Worm (Caenorhabditis elegans) whole organism, young adult: ENCODE results near the gene klp-3.

Experiments used
- B0019.2 ChIP-seq: fragments of 200-800 bp; sonication (Bioruptor generic); conservative IDR thresholded peaks from 2 replicates; pipeline ENCODE4 v1.3.6; 2022; ENCODE audit warnings: missing genetic modification reagents, missing genetic modification characterization, missing compliant biosample characterization
- C17E4.6 ChIP-seq: fragments of 200-800 bp; sonication (Bioruptor generic); IDR thresholded peaks from 2 replicates; pipeline ENCODE4 v1.3.6; 2022; ENCODE audit warnings: missing genetic modification reagents, missing genetic modification characterization, missing compliant biosample characterization
- D2030.7 ChIP-seq: fragments of 200-800 bp; sonication (Bioruptor generic); IDR thresholded peaks from 2 replicates; pipeline ENCODE4 v1.3.6; 2022; ENCODE audit warnings: missing genetic modification reagents, missing genetic modification characterization, missing compliant biosample characterization
- F10E7.11 ChIP-seq: sonication (generic microtip); optimal IDR thresholded peaks from 2 replicates; lab custom pipeline; 2017; ENCODE audit warnings: mild to moderate bottlenecking, missing genetic modification characterization, moderate library complexity, missing compliant biosample characterization
- K11D2.4 ChIP-seq: fragments of 200-800 bp; sonication (Bioruptor generic); IDR thresholded peaks from 2 replicates; pipeline ENCODE4 v1.3.6; 2022; ENCODE audit warnings: missing genetic modification reagents, missing genetic modification characterization, missing compliant biosample characterization
- Y56A3A.18 ChIP-seq: fragments of 200-800 bp; sonication (Bioruptor generic); IDR thresholded peaks from 2 replicates; pipeline ENCODE4 v1.3.6; 2022; ENCODE audit warnings: missing genetic modification reagents, missing genetic modification characterization, missing compliant biosample characterization
- Y79H2A.3 ChIP-seq: fragments of 200-800 bp; sonication (Bioruptor generic); conservative IDR thresholded peaks from 2 replicates; pipeline ENCODE4 v1.3.6; 2022; ENCODE audit warnings: missing genetic modification reagents, missing genetic modification characterization, missing compliant biosample characterization
- ZK185.1 ChIP-seq: sonication (generic microtip); optimal IDR thresholded peaks from 2 replicates; lab custom pipeline; 2016; ENCODE audit warnings: mild to moderate bottlenecking, missing genetic modification characterization, missing compliant biosample characterization; ENCODE audit not compliant: poor library complexity, severe bottlenecking
- atf-7 ChIP-seq: sonication (generic microtip); optimal IDR thresholded peaks from 2 replicates; lab custom pipeline; 2017; ENCODE audit warnings: mild to moderate bottlenecking, missing genetic modification characterization, missing compliant biosample characterization
- attf-3 ChIP-seq: fragments of 200-800 bp; sonication (Bioruptor generic); conservative IDR thresholded peaks from 2 replicates; pipeline ENCODE4 v1.3.6; 2022; ENCODE audit warnings: missing genetic modification reagents, missing genetic modification characterization, missing compliant biosample characterization
- attf-6 ChIP-seq: fragments of 200-800 bp; sonication (Bioruptor generic); IDR thresholded peaks from 2 replicates; pipeline ENCODE4 v1.3.6; 2022; ENCODE audit warnings: missing genetic modification reagents, missing genetic modification characterization, missing compliant biosample characterization
- bed-2 ChIP-seq: fragments of 200-800 bp; sonication (Bioruptor generic); IDR thresholded peaks from 2 replicates; pipeline ENCODE4 v1.3.6; 2022; ENCODE audit warnings: missing genetic modification reagents, missing genetic modification characterization, missing compliant biosample characterization
- cebp-2 ChIP-seq: fragments of 200-800 bp; sonication (Bioruptor generic); IDR thresholded peaks from 2 replicates; pipeline ENCODE4 v1.3.6; 2022; ENCODE audit warnings: missing genetic modification characterization, missing compliant biosample characterization
- ceh-40 ChIP-seq: fragments of 200-800 bp; sonication (Bioruptor generic); IDR thresholded peaks from 2 replicates; pipeline ENCODE4 v1.3.6; 2022; ENCODE audit warnings: missing genetic modification characterization, missing compliant biosample characterization
- ceh-58 ChIP-seq: fragments of 200-800 bp; sonication (Bioruptor generic); IDR thresholded peaks from 2 replicates; pipeline ENCODE4 v1.3.6; 2022; ENCODE audit warnings: missing genetic modification characterization, missing compliant biosample characterization
- ceh-91 ChIP-seq: fragments of 200-800 bp; sonication (Bioruptor generic); IDR thresholded peaks from 2 replicates; pipeline ENCODE4 v1.3.6; 2022; ENCODE audit warnings: missing genetic modification reagents, missing genetic modification characterization, missing compliant biosample characterization
- dpff-1 ChIP-seq: sonication (generic microtip); optimal IDR thresholded peaks from 2 replicates; lab custom pipeline; 2017; ENCODE audit warnings: mild to moderate bottlenecking, missing genetic modification characterization, missing compliant biosample characterization
- dpl-1 ChIP-seq: fragments of 150-350 bp; optimal IDR thresholded peaks from 2 replicates; lab custom pipeline; 2014; ENCODE audit warnings: missing biosample characterization, missing genetic modification reagents, missing genetic modification characterization
- efl-1 ChIP-seq: fragments of 150-350 bp; optimal IDR thresholded peaks from 2 replicates; lab custom pipeline; 2014; ENCODE audit warnings: missing biosample characterization, missing genetic modification reagents, missing genetic modification characterization
- egl-18 ChIP-seq: fragments of 200-800 bp; sonication (Bioruptor generic); IDR thresholded peaks from 2 replicates; pipeline ENCODE4 v1.3.6; 2022; ENCODE audit warnings: missing genetic modification reagents, missing genetic modification characterization, missing compliant biosample characterization
- egrh-3 ChIP-seq: fragments of 200-800 bp; sonication (Bioruptor generic); IDR thresholded peaks from 2 replicates; pipeline ENCODE4 v1.3.6; 2022; ENCODE audit warnings: missing genetic modification reagents, missing genetic modification characterization, missing compliant biosample characterization
- him-1 ChIP-seq: sonication (generic microtip); optimal IDR thresholded peaks from 2 replicates; lab custom pipeline; 2016; ENCODE audit warnings: missing genotype, missing genetic modification reagents, missing genetic modification characterization, missing compliant biosample characterization
- hlh-12 ChIP-seq: sonication (generic microtip); optimal IDR thresholded peaks from 2 replicates; lab custom pipeline; 2016; ENCODE audit warnings: missing genetic modification characterization, missing compliant biosample characterization
- hlh-26 ChIP-seq: fragments of 200-800 bp; sonication (Bioruptor generic); conservative IDR thresholded peaks from 2 replicates; pipeline ENCODE4 v1.3.6; 2022; ENCODE audit warnings: missing genetic modification reagents, missing genetic modification characterization, missing compliant biosample characterization
- hsf-1 ChIP-seq: fragments of 200-800 bp; sonication (Bioruptor generic); IDR thresholded peaks from 2 replicates; pipeline ENCODE4 v1.3.6; 2022; ENCODE audit warnings: missing genetic modification reagents, missing genetic modification characterization, missing compliant biosample characterization
- lag-1 ChIP-seq: fragments of 200-800 bp; sonication (Bioruptor generic); IDR thresholded peaks from 2 replicates; pipeline ENCODE4 v1.3.6; 2022; ENCODE audit warnings: missing genetic modification reagents, missing genetic modification characterization, missing compliant biosample characterization
- lin-26 ChIP-seq: fragments of 200-800 bp; sonication (Bioruptor generic); IDR thresholded peaks from 2 replicates; pipeline ENCODE4 v1.3.6; 2022; ENCODE audit warnings: missing genetic modification reagents, missing genetic modification characterization, missing compliant biosample characterization
- lin-54 ChIP-seq: fragments of 200-800 bp; sonication (Bioruptor generic); optimal IDR thresholded peaks from 2 replicates; lab custom pipeline; 2018; ENCODE audit warnings: mild to moderate bottlenecking, missing genetic modification characterization, missing compliant biosample characterization
- lsl-1 ChIP-seq: fragments of 200-800 bp; sonication (Bioruptor generic); optimal IDR thresholded peaks from 2 replicates; lab custom pipeline; 2018; ENCODE audit warnings: mild to moderate bottlenecking, missing genetic modification characterization, moderate library complexity, missing compliant biosample characterization
- madf-8 ChIP-seq: fragments of 200-800 bp; sonication (Bioruptor generic); conservative IDR thresholded peaks from 2 replicates; pipeline ENCODE4 v1.3.6; 2022; ENCODE audit warnings: missing genetic modification reagents, missing genetic modification characterization, missing compliant biosample characterization
- mel-28 ChIP-seq: sonication (generic microtip); optimal IDR thresholded peaks from 2 replicates; lab custom pipeline; 2016; ENCODE audit warnings: borderline replicate concordance, mild to moderate bottlenecking, missing genetic modification characterization, missing compliant biosample characterization
- nhr-80 ChIP-seq: sonication (generic microtip); optimal IDR thresholded peaks from 2 replicates; lab custom pipeline; 2016; ENCODE audit warnings: missing genetic modification characterization, missing compliant biosample characterization
- nhr-90 ChIP-seq: sonication (generic microtip); optimal IDR thresholded peaks from 2 replicates; lab custom pipeline; 2016; ENCODE audit warnings: missing genotype, mild to moderate bottlenecking, missing genetic modification characterization, missing compliant biosample characterization
- sea-2 ChIP-seq: fragments of 200-800 bp; sonication (Bioruptor generic); IDR thresholded peaks from 2 replicates; pipeline ENCODE4 v1.3.6; 2022; ENCODE audit warnings: missing genetic modification characterization, missing compliant biosample characterization
- snpc-1.1 ChIP-seq: sonication (generic microtip); optimal IDR thresholded peaks from 2 replicates; lab custom pipeline; 2017; ENCODE audit warnings: missing genetic modification characterization, mild to moderate bottlenecking, missing compliant biosample characterization, antibody characterized with exemption, moderate library complexity, missing genotype, missing genetic modification reagents; ENCODE audit not compliant: insufficient read depth
- snpc-3.4 ChIP-seq: sonication (generic microtip); optimal IDR thresholded peaks from 2 replicates; lab custom pipeline; 2017; ENCODE audit warnings: missing genetic modification characterization, mild to moderate bottlenecking, missing compliant biosample characterization, antibody characterized with exemption, moderate library complexity, missing genotype, missing genetic modification reagents
- snpc-4 ChIP-seq, 5 experiments: fragments of 150-350 bp in 1 of 5; sonication (generic microtip) in 4 of 5; optimal IDR thresholded peaks; 2 replicates each; lab custom pipeline; 2014 to 2018; ENCODE audit warnings: missing genetic modification characterization in 5 of 5, missing biosample characterization in 3 of 5, antibody characterized with exemption in 2 of 5, mild to moderate bottlenecking in 2 of 5, missing compliant biosample characterization in 2 of 5, missing genotype in 2 of 5, moderate library complexity in 2 of 5, missing genetic modification reagents in 1 of 5
- tbx-9 ChIP-seq: sonication (generic microtip); optimal IDR thresholded peaks from 2 replicates; lab custom pipeline; 2016; ENCODE audit warnings: borderline replicate concordance, missing genetic modification characterization, inconsistent platforms, missing compliant biosample characterization
- tlf-1 ChIP-seq: fragments of 200-800 bp; sonication (Bioruptor generic); optimal IDR thresholded peaks from 2 replicates; lab custom pipeline; 2018; ENCODE audit warnings: mild to moderate bottlenecking, missing genetic modification characterization, missing compliant biosample characterization
- unc-130 ChIP-seq: sonication (generic microtip); optimal IDR thresholded peaks from 2 replicates; lab custom pipeline; 2016; ENCODE audit warnings: missing genetic modification reagents, missing genetic modification characterization, missing compliant biosample characterization
- xnd-1 ChIP-seq: sonication (generic microtip); optimal IDR thresholded peaks from 2 replicates; lab custom pipeline; 2016; ENCODE audit warnings: missing genotype, missing genetic modification reagents, missing genetic modification characterization, missing compliant biosample characterization
- zim-3 ChIP-seq: sonication (generic microtip); optimal IDR thresholded peaks from 2 replicates; lab custom pipeline; 2017; ENCODE audit warnings: mild to moderate bottlenecking, missing genetic modification characterization, moderate library complexity, missing compliant biosample characterization
- ztf-25 ChIP-seq: fragments of 200-800 bp; sonication (Bioruptor generic); IDR thresholded peaks from 2 replicates; pipeline ENCODE4 v1.3.6; 2022; ENCODE audit warnings: missing genetic modification reagents, missing genetic modification characterization, missing compliant biosample characterization
- ztf-26 ChIP-seq: sonication (generic microtip); optimal IDR thresholded peaks from 2 replicates; lab custom pipeline; 2017; ENCODE audit warnings: missing genetic modification characterization, missing compliant biosample characterization
- ztf-28 ChIP-seq: fragments of 200-800 bp; sonication (Bioruptor generic); IDR thresholded peaks from 2 replicates; pipeline ENCODE4 v1.3.6; 2022; ENCODE audit warnings: missing genetic modification reagents, missing genetic modification characterization, missing compliant biosample characterization

Gene klp-3

ce11 chrII:7891869-7892615, 49.9 kb downstream of the klp-3 start (continued):
- TF ChIP-seq ZK185.1 (tag; lab: Kevin White, UChicago), result no peak
- TF ChIP-seq ceh-58 (GFP tag; lab: Robert Waterston, UW), result no peak
- TF ChIP-seq sea-2 (GFP tag; lab: Robert Waterston, UW), result no peak
- TF ChIP-seq ceh-40, result no peak
- TF ChIP-seq hlh-12 (tag; lab: Kevin White, UChicago), result no peak

DNA sequence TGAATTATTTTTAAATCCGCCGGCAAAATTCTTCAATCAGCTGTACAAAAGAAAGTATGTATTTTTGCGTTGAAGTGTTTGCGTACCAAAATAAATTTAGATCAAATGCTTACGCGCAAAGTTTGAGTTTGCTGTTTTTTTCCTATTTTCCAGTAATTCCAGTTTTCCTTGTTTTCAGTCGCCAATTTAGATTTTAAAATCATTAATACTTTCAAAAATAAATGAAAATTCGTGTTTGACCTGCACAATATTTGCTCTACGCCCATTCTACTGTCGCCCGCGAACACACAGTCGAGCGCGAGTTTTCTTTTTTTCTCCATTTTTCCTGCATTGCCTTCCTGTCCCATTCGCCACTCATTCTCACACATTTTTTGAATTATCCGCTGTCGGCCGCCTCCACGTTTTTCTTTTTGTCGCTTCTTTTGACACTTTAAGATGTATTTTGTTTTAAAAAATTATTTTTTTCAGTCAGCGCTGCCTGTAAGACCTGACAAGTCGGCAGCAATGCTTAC, 50.7 kb downstream of the klp-3 start, which contains the start of gene ptc-1:
Gene ptc-1, plus strand, starts transcription at position 462 of the 512 bp plus-strand sequence.
- no peak for TF ChIP-seq bed-2 (GFP tag; lab: Robert Waterston, UW)
- TF ChIP-seq nhr-90, result no peak
- TF ChIP-seq attf-3 (GFP tag; lab: Robert Waterston, UW), result no peak
- no peak for TF ChIP-seq cebp-2 (GFP tag; lab: Robert Waterston, UW)
- TF ChIP-seq snpc-3.4 (tag; lab: Kevin White, UChicago), result peak; percentile 24
- no peak for TF ChIP-seq lag-1
- TF ChIP-seq lin-26 (GFP tag; lab: Robert Waterston, UW), result no peak
- peak; percentile 62 for TF ChIP-seq madf-8
- TF ChIP-seq attf-6 (GFP tag; lab: Robert Waterston, UW), result no peak
- no peak for TF ChIP-seq snpc-4 (GFP tag; optimal IDR thresholded peaks at IDR 0.05; lab: Kevin White, UChicago)
- no peak for TF ChIP-seq snpc-4 (tag; optimal IDR thresholded peaks at IDR 0.05; lab: Kevin White, UChicago)
- TF ChIP-seq nhr-80 (tag; lab: Kevin White, UChicago), result no peak
- peak; percentile 72 for TF ChIP-seq hsf-1 (GFP tag; lab: Robert Waterston, UW)
- TF ChIP-seq atf-7 (tag; lab: Kevin White, UChicago), result no peak
- no peak for TF ChIP-seq egl-18
- TF ChIP-seq tlf-1 (GFP tag; lab: Kevin White, UChicago), result peak; percentile 9
- TF ChIP-seq zim-3 (tag; lab: Kevin White, UChicago), result no peak
- TF ChIP-seq ztf-26 (tag; lab: Kevin White, UChicago), result no peak
- TF ChIP-seq B0019.2 (GFP tag; lab: Robert Waterston, UW), result 0 out of 2 replicates have a peak, but pooled peaks have one; percentile 21
- peak; percentile 78 for TF ChIP-seq lsl-1 (GFP tag; lab: Kevin White, UChicago)
- TF ChIP-seq xnd-1 (tag; lab: Kevin White, UChicago), result peak; percentile 72
- TF ChIP-seq egrh-3, result no peak
- no peak for TF ChIP-seq ztf-28
- peak; percentile 55 for TF ChIP-seq snpc-1.1 (tag; lab: Kevin White, UChicago)
- TF ChIP-seq ceh-91 (GFP tag; lab: Robert Waterston, UW), result peak; percentile 60
- peak; percentile 17 for TF ChIP-seq unc-130
- no peak for TF ChIP-seq hlh-26 (GFP tag; lab: Robert Waterston, UW)
- TF ChIP-seq C17E4.6 (GFP tag; lab: Robert Waterston, UW), result no peak
- no peak for TF ChIP-seq Y56A3A.18
- TF ChIP-seq tbx-9 (tag; lab: Kevin White, UChicago), result no peak
- TF ChIP-seq mel-28 (tag; lab: Kevin White, UChicago), result no peak
- peak; percentile 67 for TF ChIP-seq dpl-1 (GFP tag; lab: Kevin White, UChicago)
- TF ChIP-seq K11D2.4, result no peak
- no peak for TF ChIP-seq Y79H2A.3 (GFP tag; lab: Robert Waterston, UW)
- no peak for TF ChIP-seq F10E7.11 (tag; lab: Kevin White, UChicago)
- no peak for TF ChIP-seq ztf-25
- TF ChIP-seq efl-1, result peak; percentile 83
- no peak for TF ChIP-seq him-1 (tag; lab: Kevin White, UChicago)
- peak; percentile 49 for TF ChIP-seq lin-54
- TF ChIP-seq dpff-1 (tag; lab: Kevin White, UChicago), result no peak
- peak; percentile 50 for TF ChIP-seq D2030.7 (GFP tag; lab: Robert Waterston, UW)
- TF ChIP-seq sea-2 (GFP tag; lab: Robert Waterston, UW), result no peak
